4 fruit fly cellular contexts compared by ENCODE assay signal in the genomic region with DNA sequence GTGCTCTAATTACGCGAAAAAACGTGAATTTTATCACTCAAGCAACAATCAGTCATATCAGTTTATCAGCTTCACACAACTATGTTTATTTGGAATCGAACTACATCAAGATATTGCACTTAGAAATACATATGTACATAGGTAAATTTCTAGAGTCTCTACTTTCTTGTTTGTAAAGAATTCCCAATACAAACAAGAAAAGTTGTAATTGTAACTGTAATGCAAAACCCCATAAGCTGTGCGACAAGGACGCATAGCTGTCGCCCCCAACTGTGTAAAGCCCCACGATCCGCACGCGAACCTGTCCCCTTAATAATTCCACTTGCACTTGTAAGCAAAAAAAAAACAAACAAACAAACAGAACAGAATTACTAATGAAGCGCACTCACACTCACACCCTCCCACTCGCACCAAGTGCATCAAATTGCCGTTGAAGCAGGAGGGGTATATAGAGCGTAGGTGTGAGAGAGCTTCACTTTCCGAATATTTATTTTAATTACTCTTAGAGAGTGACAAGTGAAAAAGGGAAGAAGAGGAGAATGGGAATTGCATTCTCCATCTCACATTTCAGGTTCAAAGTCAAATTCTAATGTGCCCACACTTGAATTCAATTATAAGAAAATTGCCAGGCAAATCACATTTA.
TF ChIP-seq lines count a peak whose summit lies in the region.

No protein-coding gene starts in this region.

TF ChIP-seq in whole organism, adult, 20 proteins besides CTCF, POLR2A, EP300 and RAD21:
- TF ChIP-seq CG12768 (GFP tag; optimal IDR thresholded peaks at IDR 0.05; lab: Kevin White, UChicago) (no peak), ovo (GFP tag; optimal IDR thresholded peaks at IDR 0.05; lab: Kevin White, UChicago) (peak; percentile 98), kay (GFP tag; lab: Kevin White, UChicago; ENCODE audit: borderline replicate concordance) (peak; percentile 90), cic (GFP tag; optimal IDR thresholded peaks at IDR 0.05; lab: Kevin White, UChicago) (peak; percentile 50), Hr96 (GFP tag; optimal IDR thresholded peaks at IDR 0.05; lab: Kevin White, UChicago) (peak; percentile 46), CG7101 (tag; optimal IDR thresholded peaks at IDR 0.05; lab: Kevin White, UChicago) (peak; percentile 54), CG1620 (GFP tag; optimal IDR thresholded peaks at IDR 0.05; lab: Kevin White, UChicago) (peak; percentile 57), tj (GFP tag; optimal IDR thresholded peaks at IDR 0.05; lab: Kevin White, UChicago) (no peak), bab1 (GFP tag; optimal IDR thresholded peaks at IDR 0.05; lab: Kevin White, UChicago) (no peak), cnc (optimal IDR thresholded peaks at IDR 0.05; lab: Kevin White, UChicago) (no peak), Clk (GFP tag; optimal IDR thresholded peaks at IDR 0.05; lab: Kevin White, UChicago) (no peak), CG14711 (tag; optimal IDR thresholded peaks at IDR 0.05; lab: Kevin White, UChicago) (peak; percentile 33), CG33017 (tag; optimal IDR thresholded peaks at IDR 0.05; lab: Kevin White, UChicago) (no peak), CG5204 (GFP tag; optimal IDR thresholded peaks at IDR 0.05; lab: Kevin White, UChicago) (no peak), CG11617 (GFP tag; optimal IDR thresholded peaks at IDR 0.05; lab: Kevin White, UChicago) (peak; percentile 35), toe (GFP tag; optimal IDR thresholded peaks at IDR 0.05; lab: Kevin White, UChicago) (peak; percentile 27), Mnt (GFP tag; optimal IDR thresholded peaks at IDR 0.05; lab: Kevin White, UChicago) (peak; percentile 63), Crg-1 (GFP tag; optimal IDR thresholded peaks at IDR 0.05; lab: Kevin White, UChicago) (peak; percentile 43), CG7045 (GFP tag; optimal IDR thresholded peaks at IDR 0.05; lab: Kevin White, UChicago) (peak; percentile 29), pad (GFP tag; optimal IDR thresholded peaks at IDR 0.05; lab: Kevin White, UChicago) (peak; percentile 89)

TF ChIP-seq in whole organism, prepupa, 60 proteins besides CTCF, POLR2A, EP300 and RAD21:
- TF ChIP-seq vri (GFP tag; optimal IDR thresholded peaks at IDR 0.05; lab: Kevin White, UChicago) = no peak
- TF ChIP-seq CG1621 (tag; optimal IDR thresholded peaks at IDR 0.05; lab: Kevin White, UChicago) = no peak
- TF ChIP-seq Eip78C (GFP tag; lab: Kevin White, UChicago) = peak; percentile 8

TF ChIP-seq in whole organism, pupa, 21 proteins besides CTCF, POLR2A, EP300 and RAD21:
- TF ChIP-seq CG4496 (GFP tag; IDR thresholded peaks at IDR 0.05; lab: Robert Waterston, UW) (0 out of 3 replicates have a peak, but pooled peaks have one; percentile 14), Pif1A (GFP tag; optimal IDR thresholded peaks at IDR 0.05; lab: Kevin White, UChicago) (no peak), Pif1B (GFP tag; optimal IDR thresholded peaks at IDR 0.05; lab: Kevin White, UChicago) (no peak), CG14655 (GFP tag; optimal IDR thresholded peaks at IDR 0.05; lab: Kevin White, UChicago) (no peak), CG12605 (GFP tag; IDR thresholded peaks at IDR 0.05; lab: Robert Waterston, UW) (no peak), CG9948 (tag; optimal IDR thresholded peaks at IDR 0.05; lab: Kevin White, UChicago) (no peak), CG8301 (tag; optimal IDR thresholded peaks at IDR 0.05; lab: Kevin White, UChicago) (no peak), D1 (tag; optimal IDR thresholded peaks at IDR 0.05; lab: Kevin White, UChicago) (no peak), Snoo (tag; optimal IDR thresholded peaks at IDR 0.05; lab: Kevin White, UChicago) (no peak)

TF ChIP-seq in whole organism, wandering third instar larva, 38 proteins besides CTCF, POLR2A, EP300 and RAD21:
- TF ChIP-seq jim (GFP tag; optimal IDR thresholded peaks at IDR 0.05; lab: Kevin White, UChicago) (peak; percentile 4), Rel (GFP tag; optimal IDR thresholded peaks at IDR 0.05; lab: Kevin White, UChicago) (no peak), Rel (tag; optimal IDR thresholded peaks at IDR 0.05; lab: Kevin White, UChicago) (peak; percentile 45), Mio (GFP tag; optimal IDR thresholded peaks at IDR 0.05; lab: Kevin White, UChicago) (no peak)
